Worm (Caenorhabditis elegans): Measurements from ENCODE around the gene K09H11.6.
"Not testable (repeated sequence)": the region's sequence is repeated elsewhere in the genome, so short reads cannot be mapped to it uniquely, and the experiment has no call there.

K09H11.6 gene

DNA sequence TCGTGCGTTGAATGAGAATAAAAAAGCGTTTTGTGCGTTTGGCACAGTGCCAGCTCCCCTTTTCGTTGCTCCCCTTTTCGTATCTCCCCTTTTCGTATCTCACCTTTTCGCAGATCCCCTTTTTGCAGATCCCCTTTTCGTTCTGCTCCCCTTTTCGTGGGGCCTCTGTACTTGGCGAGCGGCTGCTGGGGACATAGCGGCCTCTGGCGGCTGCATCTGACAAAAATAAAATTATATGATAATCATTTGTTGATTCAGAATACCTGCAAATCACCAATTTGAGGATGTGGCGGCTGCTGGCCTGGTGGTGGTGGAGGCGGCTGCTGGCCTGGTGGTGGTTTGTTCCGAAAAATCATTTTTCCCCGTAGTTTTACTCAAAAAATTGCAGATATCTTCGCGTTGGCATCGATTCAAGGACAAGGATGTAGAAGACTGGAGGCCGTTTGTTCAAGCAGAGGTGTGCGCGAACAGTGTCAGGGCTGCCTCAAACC, 19.3 kb upstream of the K09H11.6 start, which contains the start of gene K09H11.11:
Gene K09H11.11, minus strand, starts transcription at position 51 of the 491 bp plus-strand sequence.
- not testable (repeated sequence) for TF ChIP-seq unc-62 (GFP tag; optimal IDR thresholded peaks at IDR 0.05)

DNA sequence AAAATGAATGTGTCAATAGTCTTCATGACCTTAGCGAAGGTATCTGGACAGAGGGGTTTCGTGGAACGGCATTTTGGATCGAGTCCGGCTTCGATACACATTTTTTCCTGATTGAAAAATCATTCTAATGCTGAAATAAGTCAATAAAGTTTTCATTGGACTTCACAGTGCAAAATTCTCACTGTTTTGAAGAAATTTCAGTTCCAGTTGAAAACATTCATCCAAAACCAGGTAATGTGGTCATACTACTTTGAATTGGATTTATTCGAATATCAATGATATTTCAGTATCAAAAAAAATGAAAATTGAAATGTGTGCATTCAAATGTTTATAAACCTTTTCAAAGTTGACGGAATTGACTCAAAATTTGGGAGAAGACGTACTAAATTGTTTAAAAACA, 17.5 kb upstream of the K09H11.6 start, which contains the start of gene pgph-1:
Gene pgph-1, minus strand, starts transcription at position 101 of the 400 bp plus-strand sequence.
- TF ChIP-seq unc-62 (GFP tag; optimal IDR thresholded peaks at IDR 0.05), result no peak

DNA sequence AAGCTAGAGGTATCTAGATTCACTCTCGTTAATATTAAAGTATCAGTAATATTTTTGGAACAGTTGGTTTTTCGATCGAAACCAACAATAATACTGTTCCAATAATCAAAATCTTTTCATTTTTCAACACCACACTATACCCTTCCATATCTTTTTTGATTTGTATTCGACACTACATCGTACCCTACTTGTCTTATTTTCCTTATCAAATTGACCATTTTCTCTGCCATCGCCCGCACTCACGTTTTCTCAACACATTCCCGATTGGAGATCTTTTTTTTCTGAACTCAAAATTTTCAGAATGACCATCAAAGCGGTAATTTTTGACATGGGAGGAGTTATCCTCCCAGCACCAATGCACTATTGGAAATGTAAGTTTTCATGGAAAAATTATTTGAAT, 11.6 kb upstream of the K09H11.6 start, which contains the start of gene acds-10:
Gene acds-10, plus strand, starts transcription at position 301 of the 400 bp plus-strand sequence.
- TF ChIP-seq unc-62 (GFP tag; optimal IDR thresholded peaks at IDR 0.05), result no peak

DNA sequence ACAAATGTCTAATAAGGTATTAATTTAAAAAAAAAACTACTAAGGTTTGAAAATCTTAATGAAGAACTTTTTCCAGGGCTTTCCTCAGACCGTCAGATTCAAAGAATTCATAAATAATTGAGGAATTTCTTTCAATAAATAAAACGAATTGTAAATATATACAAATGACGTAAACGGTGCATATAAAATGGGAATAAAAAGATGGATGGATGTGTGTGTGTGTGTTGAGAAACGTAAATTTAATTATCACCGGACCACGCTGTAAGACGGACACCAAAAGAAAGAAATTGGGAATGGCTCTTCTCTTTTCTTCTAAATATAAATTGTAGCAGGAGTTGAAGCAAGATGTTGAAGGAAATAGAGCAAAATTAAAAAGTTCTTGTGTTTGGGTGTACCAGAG, 10.3 kb upstream of the K09H11.6 start:
- no peak for TF ChIP-seq unc-62 (GFP tag; optimal IDR thresholded peaks at IDR 0.05)

DNA sequence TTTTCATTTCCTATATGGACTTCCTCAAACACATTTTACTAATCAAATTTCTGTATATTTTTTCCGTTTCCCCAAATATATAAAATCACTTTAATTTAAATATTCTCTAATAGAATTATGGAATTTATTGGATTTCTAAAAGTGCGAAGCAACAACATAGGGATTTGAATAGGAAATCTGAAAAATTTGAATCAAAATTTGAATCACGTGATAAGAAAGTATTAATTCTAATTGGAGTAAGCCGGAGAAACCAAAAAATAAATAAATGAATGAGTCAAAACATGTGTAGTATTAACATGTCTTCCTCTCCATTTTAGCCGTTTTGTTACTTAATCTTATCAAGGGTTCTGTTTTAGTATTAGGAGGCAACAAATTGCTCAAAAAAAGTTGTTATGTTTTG, 5.3 kb upstream of the K09H11.6 start:
- TF ChIP-seq unc-62 (GFP tag; optimal IDR thresholded peaks at IDR 0.05), result no peak

DNA sequence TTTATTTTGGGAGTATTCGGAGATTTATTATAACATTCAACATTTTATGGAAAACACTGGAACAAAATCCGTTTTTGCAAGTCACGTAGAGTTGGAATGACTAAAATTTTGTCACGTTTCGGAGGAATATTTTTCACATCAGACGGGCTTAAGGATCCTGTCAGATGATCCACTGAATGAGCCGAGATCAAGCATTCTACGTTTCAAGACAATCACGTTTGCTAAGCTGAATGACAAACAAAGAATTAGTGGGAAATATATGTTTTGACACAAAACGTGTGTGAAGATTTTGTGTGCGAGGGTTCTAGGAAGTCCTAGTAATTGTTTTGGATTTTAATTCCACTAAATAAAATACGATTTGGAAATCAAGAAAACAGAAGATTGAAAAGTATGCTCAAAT, 3.5 kb upstream of the K09H11.6 start:
- no peak for TF ChIP-seq unc-62 (GFP tag; optimal IDR thresholded peaks at IDR 0.05)

DNA sequence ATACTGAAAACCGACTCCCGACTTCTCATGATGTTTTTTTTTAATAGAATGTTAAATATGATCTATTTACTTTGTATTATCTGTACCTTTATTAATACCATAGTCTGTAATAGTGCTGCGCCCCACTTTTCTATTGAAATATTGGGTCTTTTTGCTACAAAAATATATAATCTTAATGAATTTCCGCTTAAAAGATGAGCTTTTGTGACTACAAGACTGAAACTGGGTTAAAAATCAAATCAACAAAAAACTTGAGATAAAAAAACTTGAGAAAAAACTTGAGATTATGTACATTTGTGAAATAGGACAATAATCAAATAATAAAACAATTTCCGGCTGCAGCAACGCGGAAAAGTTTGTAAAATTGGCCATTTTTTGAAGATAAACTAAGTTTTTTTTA, 5.2 kb downstream of the K09H11.6 start, which contains the start of gene K09H11.15:
Gene K09H11.15, minus strand, starts transcription at position 101 of the 400 bp plus-strand sequence.
- no peak for TF ChIP-seq unc-62 (GFP tag; optimal IDR thresholded peaks at IDR 0.05)

DNA sequence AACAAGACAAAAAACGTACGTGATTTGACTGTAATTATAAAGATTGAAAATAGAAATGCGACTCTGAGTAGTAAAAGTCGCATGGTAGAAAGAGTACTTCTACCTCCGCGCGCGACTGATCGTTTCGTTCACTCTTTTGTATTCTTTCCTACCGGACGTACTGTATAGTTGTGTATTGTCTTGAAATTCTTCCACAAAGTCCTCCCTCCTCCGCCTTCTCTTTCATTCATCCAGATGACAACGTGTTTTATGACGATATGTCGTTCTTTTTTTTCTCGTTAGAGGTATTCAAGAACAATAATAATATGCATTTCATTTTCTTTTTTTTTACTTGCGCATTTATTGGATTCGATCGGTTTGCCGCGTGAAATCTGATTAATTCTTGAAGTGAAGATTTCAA, 9.5 kb downstream of the K09H11.6 start, which contains the start of gene K09H11.4:
Gene K09H11.4, minus strand, starts transcription at position 101 of the 400 bp plus-strand sequence.
- TF ChIP-seq unc-62 (GFP tag; optimal IDR thresholded peaks at IDR 0.05), result no peak

DNA sequence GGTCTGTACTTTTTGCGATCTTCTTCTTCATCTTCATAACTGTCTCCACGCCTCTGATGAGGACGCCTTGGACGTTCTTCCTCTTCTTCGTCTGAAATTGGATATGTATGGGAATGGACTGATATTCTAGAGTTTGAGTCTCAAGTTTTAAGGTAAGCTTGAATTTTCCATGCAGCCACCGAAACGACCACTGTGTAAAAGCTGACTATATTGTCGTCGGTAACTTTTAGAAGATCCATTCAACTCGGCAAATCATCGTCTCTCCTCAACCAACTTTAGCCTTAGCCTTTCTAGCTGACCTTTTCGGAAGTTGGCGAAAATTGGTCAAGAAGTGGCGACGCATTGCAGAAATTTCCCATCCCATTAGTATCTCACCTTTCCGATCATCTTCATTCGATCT, 11.6 kb downstream of the K09H11.6 start:
- TF ChIP-seq unc-62 (GFP tag; optimal IDR thresholded peaks at IDR 0.05), result no peak

DNA sequence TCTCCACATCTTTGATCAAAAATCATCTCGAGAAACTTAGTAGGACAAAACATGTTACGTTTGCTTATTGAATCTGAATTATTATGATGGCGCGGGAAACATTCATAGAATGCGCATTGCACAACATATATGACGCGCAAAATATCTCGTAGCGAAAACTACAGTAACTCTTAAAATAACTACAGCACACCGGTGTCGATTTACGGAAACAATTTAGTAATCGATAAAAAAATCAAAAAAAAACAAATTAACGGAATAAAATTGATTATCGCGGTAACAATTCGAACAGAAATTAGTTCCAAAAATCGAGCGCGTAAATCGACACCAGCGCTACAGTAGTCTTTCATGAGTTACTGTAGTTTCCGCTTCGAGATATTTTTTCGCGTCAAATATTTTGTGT, 13.9 kb downstream of the K09H11.6 start:
- TF ChIP-seq unc-62 (GFP tag; optimal IDR thresholded peaks at IDR 0.05), result no peak

DNA sequence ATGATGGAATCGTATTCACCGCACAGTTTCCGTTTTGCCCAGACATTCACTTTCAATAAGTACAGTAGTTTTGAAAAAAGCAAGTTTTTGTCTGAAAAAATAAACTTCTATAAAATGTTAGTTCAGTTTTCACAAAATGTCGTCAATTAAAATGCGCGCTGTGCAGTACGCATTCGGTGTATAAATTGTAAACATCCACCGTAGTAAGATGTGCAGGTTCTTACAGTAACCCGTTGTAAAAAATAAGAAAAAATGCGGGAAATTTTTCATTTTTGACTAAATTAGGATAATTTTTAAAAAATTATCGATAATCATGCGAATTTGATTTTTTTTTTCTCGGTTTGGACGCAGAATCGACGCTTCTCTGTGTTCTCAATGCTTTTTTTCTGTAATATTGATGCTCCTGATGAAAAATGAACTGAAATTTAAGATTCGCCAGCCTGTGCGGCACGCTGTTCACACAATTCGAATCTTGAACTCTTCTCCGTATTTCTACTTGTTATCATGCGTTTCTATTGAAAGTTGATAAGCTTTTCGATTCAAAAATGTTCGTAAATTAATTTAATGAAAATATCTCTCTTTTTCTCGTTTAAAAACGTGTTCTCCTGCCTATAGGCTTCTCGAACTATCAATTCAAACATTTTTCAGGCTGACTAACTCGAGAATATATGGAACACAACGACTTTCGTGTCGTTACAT, 18.6 kb downstream of the K09H11.6 start, which contains the start of gene rga-3:
Gene rga-3, plus strand, starts transcription at position 649 of the 699 bp plus-strand sequence.
- no peak for TF ChIP-seq unc-62 (GFP tag; optimal IDR thresholded peaks at IDR 0.05)

DNA sequence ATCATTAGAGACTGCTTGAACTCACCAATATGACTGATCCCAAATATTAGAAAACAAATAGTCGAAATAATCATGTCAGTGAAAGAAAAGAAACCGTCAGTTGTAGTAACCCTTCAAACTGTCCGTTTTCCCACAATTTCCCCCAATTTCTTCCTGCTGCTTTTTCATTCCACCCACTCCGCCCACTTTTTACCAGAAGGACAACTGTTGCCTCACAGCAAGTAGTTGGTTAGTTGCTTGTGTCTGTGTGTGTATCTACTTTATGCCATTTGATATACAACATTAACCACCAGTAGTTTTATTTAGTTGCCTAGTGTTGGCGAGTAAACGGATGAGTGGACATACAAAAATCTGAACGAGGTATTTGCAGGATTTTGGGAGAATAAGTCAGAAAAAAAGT, 19.5 kb downstream of the K09H11.6 start, which contains the start of gene K09H11.9:
Gene K09H11.9, minus strand, starts transcription at position 101 of the 400 bp plus-strand sequence.
- TF ChIP-seq unc-62 (GFP tag; optimal IDR thresholded peaks at IDR 0.05), result no peak

DNA sequence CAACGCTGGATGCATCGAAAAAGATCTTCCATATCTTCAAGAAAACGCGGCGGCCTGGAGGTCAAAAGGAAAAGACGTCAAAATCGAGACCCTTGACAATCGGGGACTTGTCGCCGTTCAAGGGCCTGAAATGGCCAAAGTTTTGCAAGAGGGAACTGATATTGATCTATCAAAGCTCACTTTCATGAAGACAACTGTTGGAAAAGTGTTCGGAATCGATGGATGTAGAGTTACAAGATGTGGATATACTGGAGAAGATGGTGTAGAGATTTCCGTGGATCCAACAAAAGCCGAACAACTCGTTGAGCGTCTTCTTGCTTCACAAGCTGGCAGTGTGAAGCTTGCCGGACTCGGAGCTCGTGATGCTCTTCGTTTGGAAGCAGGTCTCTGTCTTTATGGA, 22.5 kb downstream of the K09H11.6 start:
- TF ChIP-seq unc-62 (GFP tag; optimal IDR thresholded peaks at IDR 0.05), result no peak

DNA sequence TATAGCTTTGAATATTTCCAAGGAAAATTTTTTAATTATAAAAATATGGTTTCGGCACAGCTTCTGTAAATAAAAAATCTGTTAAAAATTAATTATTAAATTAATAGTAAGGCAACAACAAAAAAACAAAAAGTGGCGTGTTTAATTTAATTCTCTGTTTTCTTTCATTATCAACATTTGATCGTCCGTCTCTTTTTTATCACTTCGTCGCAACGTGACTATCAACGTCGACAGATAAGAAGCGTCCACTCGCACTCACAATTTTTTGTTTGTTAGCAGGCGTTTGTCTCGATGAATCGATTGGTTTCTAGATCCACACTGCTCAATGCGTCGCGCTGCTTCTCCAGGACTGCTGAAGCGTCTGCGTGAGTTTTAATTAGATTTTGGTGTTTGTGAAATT, 23.3 kb downstream of the K09H11.6 start, which contains the start of gene gcst-1:
Gene gcst-1, plus strand, starts transcription at position 277 of the 400 bp plus-strand sequence.
- TF ChIP-seq unc-62 (GFP tag; optimal IDR thresholded peaks at IDR 0.05), result no peak

DNA sequence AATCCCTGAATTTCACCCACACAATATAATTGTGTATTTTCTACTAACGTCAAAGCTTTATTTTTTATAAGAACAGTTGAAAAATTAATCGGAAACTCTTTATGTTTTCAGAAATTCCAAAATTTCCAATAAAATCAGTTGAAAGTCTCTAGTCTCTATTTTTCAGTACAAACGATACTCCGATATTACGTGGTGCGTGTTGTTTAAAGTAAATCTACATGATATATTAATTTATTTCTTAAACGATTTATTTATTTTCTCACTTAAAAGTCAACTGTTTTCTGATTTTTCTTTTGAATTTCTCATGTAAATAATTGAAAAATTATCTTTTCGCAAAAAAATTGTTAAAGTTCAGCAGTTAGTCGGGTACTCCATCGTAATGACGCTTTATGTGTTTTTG, 23.8 kb downstream of the K09H11.6 start:
- no peak for TF ChIP-seq unc-62 (GFP tag; optimal IDR thresholded peaks at IDR 0.05)

DNA sequence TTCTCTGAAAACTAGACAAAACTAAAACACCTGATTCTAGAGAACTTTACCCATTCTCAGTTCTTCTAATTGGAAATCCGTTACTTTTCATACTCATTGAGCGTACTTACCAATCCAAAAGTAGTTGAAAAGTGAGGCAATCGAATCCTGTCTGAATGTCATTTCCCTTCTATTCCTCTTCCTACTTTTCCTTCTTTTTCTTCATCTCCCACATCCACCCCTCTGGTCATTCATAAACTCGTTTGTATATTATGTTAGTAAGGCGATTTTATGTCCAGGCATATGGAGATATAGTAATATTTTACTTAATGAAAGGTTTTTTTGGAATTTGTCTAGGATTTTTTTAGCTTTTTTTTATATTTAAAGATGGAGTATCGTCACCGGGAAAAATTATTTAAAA, 27.6 kb downstream of the K09H11.6 start:
- TF ChIP-seq unc-62 (GFP tag; optimal IDR thresholded peaks at IDR 0.05), result no peak

DNA sequence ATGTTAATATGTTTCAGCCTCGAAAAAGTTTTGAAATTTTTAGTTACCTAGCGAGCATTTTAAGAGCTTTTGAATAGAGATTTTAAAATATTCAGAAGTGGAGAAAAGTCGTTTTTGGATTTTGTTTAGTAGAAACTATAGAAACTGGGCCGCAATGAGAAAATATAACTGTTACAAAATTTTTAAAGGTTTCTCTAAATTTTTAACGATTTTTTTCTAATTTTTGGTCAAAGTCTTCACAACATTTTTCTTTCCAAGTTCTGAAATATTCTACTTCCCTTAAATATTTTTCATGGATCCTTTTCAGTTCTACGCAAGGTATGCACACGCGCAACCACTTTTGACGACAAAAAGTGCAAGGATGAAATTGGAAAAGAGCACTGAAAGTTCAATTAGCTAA, 30.5 kb downstream of the K09H11.6 start, which contains the start of gene peli-1:
Gene peli-1, plus strand, starts transcription at position 301 of the 400 bp plus-strand sequence.
- TF ChIP-seq unc-62 (GFP tag; optimal IDR thresholded peaks at IDR 0.05), result no peak

All from whole organism, dauer.